Worm (Caenorhabditis elegans) whole organism, dauer: Measurements from ENCODE around the gene Y41D4B.15.

ENCODE experiments used
- unc-62 ChIP-seq: sonication (generic microtip); optimal IDR thresholded peaks from 2 replicates; lab custom pipeline; 2017; ENCODE audit warnings: missing biosample characterization, missing genetic modification reagents, missing genetic modification characterization

Y41D4B.15 gene

DNA sequence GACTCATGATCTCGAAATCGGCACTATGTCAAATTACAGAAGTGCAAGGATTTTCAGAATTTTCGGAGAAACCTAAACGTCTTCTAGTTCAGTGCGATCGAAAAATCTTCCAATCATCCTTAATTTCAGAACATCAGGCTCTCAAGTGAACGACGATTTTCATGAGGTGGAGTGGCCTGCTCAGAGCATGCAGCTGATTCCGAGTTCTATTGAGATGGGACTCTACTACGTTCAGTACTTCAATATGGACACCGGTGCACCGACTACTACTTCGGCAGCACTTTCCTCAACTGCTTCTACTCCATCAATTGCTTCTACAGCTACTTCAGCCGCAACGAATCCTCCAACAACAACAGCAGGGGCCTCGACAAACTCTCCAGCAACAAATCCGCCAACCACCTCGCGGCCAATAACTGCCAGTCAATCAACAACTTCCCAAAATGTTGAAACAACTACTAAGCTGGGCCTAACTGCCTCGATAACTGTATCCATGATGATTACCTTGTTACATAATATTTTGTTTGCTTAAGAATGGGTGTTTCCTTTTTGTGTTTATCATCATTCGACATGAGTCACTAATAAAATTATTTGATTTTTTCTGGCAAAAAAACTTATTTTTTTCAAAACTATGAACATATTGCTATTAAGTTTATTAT, at the start of gene Y41D4B.15:
Gene Y41D4B.15 (plus strand): TSS at position 606 of the 656 bp plus-strand sequence.
- no peak for TF ChIP-seq unc-62 (GFP tag; lab: Kevin White, UChicago)

DNA sequence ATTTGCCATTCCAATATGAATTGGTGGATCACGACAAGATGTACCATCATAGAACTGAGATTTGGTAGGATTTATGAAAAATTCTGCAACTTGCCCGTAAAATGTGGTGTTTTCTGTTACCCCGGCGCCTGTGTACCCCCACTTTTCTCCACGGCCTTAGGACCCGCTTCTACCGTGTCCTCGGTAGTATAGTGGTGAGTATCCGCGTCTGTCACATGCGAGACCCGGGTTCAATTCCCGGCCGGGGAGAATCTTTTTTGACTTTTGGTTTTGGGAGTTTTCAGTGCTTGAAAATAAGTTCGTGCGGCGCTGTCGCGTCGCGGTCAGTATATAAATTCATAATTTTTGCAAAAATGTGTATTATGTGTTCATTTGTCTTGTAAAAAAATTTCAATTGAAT, 49.5 kb upstream of the Y41D4B.15 start:
- TF ChIP-seq unc-62 (GFP tag; lab: Kevin White, UChicago), result no peak

DNA sequence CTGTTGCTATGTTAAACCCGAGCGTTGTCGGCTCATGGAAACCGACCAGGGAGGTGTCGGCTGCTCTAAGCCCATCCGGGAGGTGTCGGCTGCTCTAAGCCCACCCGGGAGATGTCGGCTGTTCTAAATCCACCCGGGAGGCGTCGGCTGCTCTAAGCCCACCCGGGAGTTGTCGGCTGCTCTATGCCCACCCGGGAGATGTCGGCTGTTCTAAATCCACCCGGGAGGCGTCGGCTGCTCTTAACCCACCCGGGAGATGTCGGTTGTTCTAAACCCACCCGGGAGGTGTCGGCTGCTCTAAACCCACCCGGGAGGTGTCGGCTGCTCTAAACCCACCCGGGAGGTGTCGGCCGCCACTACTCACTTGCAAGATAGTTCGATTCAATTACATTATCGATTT, 48.0 kb upstream of the Y41D4B.15 start:
- TF ChIP-seq unc-62 (GFP tag; lab: Kevin White, UChicago), result no peak

DNA sequence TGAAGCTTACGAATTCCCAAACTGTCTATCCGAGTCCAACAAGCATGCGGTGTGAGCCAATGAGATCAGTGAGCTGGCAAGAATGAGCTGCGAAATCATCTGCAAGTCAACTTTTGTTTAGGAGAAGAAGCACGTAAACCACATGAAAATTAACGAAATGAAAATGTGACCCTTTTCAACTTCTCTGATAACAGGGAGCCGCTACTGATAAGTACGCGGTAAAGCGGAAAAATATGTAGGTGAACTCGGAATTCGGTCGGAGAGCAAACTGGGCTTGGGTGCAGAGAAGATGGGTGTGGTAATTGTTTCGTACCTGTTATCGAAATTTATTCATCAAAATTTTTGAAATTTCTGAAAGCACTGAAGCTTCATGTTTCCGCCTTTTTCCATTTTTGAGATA, 47.4 kb upstream of the Y41D4B.15 start, which contains the start of gene clec-172:
Gene clec-172 (minus strand): TSS at position 101 of the 400 bp plus-strand sequence.
- TF ChIP-seq unc-62 (GFP tag; lab: Kevin White, UChicago), result no peak

DNA sequence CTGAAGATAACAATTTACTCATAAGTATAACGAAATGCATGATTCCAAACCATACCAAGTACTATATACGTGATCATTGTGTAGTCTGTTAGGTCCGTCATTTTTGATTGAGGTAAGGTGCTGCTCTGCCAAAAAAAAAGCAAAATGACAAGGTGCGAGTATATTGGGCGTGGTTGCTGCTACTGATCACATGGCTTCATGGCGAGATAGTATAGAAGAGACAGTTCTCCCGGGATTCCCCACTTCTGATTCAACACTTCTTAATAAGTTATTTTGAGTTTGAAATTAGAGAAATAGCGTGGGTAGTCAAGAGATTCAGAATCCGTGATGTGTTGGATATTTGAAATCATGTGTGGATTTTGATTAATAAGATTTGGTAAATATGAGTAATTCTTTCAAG, 42.7 kb upstream of the Y41D4B.15 start, which contains the start of gene K03H6.4:
Gene K03H6.4 (minus strand): TSS at position 101 of the 400 bp plus-strand sequence.
- no peak for TF ChIP-seq unc-62 (GFP tag; lab: Kevin White, UChicago)

DNA sequence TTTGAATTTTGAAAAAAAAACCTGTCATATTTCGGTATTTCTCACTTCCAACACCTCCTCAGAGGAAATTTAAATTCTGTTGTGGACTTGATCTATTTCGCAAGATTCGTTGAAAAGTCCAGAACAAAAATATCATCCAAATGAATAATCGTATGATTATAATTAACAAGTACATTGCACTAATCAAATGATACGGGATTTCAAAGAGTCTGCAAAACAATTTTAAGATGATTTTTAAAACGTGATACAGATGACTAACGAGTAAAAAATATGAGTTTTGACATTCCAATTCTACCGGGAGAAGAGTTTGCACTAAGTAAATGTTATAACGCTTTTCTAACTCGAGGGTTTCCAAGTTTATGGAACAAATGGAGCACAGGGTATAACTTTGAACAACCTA, 41.5 kb upstream of the Y41D4B.15 start:
- TF ChIP-seq unc-62 (GFP tag; lab: Kevin White, UChicago), result no peak

DNA sequence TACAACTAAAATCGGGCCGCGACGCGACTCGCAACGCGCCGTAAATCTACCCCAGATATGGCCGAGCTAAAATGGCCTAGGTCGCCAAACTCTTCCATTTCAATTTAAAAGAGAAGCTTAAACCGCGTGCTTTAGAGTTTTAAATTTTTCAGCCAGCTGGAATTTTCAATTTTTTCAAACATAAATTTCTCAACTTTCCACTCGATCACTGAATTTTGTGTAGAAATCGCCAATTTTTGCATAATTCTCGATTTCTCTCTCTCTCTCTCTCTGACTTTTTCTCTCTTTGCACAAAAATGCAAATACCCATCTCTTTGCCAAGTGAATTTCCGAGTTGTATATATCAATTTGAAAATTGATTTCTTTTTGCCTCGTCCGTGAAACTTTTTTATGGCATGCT, 40.5 kb upstream of the Y41D4B.15 start, which contains the start of gene K03H6.1:
Gene K03H6.1 (plus strand): TSS at position 301 of the 400 bp plus-strand sequence.
- TF ChIP-seq unc-62 (GFP tag; lab: Kevin White, UChicago), result no peak

DNA sequence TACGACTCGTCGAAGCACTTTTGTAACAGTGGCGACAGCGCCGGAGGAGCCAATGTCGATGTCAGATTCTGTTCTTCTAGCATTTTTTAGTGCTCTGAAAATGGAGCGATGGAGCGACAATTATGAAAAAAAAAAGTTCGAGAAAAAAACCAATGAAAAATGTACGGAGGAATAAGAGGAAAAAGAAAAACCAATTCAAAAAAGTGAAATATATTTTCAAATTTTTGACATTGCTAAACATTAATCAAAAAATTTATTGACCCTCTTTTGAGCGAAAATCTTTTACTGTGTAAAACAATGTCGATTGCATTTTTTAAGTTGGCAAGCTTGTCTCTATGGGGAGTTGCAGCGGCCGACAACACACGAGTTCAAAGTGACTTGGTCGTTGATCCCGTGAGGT, 27.6 kb upstream of the Y41D4B.15 start, which contains the start of gene K03H6.5:
Gene K03H6.5 (minus strand): TSS at position 101 of the 400 bp plus-strand sequence.
- TF ChIP-seq unc-62 (GFP tag; lab: Kevin White, UChicago), result no peak

DNA sequence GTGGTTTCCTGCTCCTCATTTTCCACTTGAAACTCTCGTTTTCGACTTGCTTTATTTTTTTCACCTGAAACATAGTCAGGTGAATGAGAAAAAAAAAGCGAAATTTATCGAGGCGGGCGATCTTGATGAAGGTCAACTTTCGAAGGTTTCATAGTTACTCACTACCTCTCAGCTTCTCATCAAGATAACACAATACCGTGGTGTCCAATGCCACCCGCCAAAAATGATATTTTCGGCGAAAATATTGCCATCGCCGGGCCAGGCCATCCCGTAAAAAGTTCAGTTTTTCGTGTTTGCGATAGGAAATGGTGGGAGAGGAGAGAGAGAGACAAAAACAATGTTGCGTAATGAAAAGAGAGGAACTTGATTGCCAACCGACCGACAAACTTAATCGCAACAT, 16.8 kb upstream of the Y41D4B.15 start:
- no peak for TF ChIP-seq unc-62 (GFP tag; lab: Kevin White, UChicago)

DNA sequence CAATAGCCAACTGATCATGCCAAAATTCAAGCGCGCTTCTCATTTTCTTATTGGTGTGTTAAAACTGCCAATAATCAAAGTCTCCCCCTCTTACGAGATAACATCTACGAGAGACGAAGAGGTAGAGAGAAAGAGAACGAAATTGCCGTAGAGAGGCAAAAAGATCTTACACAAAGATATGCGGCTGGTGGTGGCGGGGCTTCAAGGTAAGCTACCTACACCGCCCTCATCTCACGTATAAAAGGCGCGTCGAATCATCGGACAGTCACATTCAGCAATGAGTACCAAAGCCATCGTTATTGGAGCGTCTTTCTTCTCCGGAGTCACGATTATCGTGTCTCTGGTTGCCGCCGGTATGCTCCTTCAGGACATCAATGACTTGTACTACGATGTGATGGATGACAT, 15.4 kb upstream of the Y41D4B.15 start, which contains the start of gene col-107:
Gene col-107 (plus strand): TSS at position 265 of the 405 bp plus-strand sequence.
- TF ChIP-seq unc-62 (GFP tag; lab: Kevin White, UChicago), result no peak

DNA sequence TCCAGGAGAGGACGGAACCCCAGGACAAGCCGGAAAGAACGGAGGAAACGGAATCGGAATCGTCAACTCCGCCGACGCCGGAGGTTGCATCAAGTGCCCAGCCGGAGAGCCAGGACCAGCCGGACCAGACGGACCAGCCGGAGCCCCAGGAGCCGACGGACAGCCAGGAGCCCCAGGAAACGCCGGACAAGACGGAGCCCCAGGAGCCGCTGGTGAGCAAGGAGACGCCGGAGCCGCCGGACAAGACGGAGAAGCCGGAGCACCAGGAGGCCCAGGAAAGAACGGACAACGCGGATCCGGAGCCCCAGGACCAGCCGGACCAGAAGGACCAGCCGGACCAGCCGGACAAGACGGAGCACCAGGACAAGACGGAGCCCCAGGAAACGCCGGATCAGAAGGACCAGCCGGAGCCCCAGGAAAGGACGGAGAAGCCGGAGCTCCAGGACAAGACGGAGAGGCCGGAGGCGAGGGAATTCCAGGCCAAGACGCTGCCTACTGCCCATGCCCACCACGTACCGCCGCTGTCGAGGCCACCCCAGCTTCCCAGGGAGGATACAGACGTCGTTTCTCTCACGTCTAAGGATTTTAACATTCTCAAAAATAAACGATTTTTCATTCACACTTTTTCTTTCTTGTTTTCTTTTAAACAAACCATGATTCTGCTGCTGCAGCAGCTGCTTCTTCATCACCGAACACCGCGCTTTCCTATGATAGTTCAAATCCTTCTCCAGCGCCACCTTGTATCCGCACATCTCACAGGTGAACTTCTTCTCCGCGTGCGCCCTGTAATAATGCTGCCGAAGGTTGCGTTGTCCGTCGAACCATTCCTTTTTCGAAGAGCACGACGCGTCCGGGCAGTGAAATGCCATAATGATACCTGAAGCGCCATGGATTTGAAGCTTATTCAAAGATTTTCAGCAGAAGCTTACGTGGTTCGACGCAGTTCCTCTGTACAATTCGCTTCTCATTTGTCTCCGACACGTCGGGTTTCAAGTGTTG, 14.5 kb upstream of the Y41D4B.15 start:
- TF ChIP-seq unc-62 (GFP tag; lab: Kevin White, UChicago), result no peak

DNA sequence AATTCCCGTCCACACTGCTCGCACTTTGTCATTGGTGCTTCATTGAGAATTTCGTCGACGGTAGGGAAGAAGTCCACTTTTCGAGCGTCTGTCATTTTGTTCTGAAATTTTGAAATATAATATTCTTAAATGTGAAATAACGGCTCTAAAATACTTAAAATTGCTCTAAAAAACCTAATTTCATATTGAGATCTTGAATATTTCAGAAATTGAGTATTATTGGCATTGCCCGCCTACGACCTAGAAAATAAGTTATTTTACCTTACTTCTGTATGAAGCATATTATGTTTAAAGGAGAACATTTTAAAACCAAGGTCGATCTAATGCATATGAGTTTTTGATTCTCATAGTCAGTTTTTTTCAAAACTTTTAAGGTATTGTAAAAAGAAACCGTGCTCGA, 13.8 kb upstream of the Y41D4B.15 start, which contains the start of gene C34H4.5:
Gene C34H4.5 (minus strand): TSS at position 101 of the 400 bp plus-strand sequence.
- no peak for TF ChIP-seq unc-62 (GFP tag; lab: Kevin White, UChicago)

DNA sequence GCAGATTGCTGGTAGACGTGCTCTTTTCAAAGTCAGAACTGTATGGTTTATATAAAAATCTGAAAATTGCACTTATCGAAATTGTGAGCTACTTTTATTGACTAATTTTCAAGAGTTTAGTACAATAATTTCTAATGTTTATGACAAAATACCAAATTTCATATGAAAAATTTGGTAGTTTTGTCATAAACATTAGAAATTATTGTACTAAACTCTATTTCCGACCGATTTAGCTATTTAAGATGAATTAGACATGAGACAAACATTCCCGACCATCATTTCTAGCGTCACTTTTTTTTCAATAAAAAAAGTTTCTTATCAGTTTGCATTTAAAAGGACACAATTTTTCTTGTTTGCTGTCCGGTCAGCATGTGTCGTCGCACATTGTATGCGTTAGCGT, 13.3 kb upstream of the Y41D4B.15 start, which contains the start of gene tag-244:
Gene tag-244 (plus strand): TSS at position 301 of the 400 bp plus-strand sequence.
- TF ChIP-seq unc-62 (GFP tag; lab: Kevin White, UChicago), result no peak

DNA sequence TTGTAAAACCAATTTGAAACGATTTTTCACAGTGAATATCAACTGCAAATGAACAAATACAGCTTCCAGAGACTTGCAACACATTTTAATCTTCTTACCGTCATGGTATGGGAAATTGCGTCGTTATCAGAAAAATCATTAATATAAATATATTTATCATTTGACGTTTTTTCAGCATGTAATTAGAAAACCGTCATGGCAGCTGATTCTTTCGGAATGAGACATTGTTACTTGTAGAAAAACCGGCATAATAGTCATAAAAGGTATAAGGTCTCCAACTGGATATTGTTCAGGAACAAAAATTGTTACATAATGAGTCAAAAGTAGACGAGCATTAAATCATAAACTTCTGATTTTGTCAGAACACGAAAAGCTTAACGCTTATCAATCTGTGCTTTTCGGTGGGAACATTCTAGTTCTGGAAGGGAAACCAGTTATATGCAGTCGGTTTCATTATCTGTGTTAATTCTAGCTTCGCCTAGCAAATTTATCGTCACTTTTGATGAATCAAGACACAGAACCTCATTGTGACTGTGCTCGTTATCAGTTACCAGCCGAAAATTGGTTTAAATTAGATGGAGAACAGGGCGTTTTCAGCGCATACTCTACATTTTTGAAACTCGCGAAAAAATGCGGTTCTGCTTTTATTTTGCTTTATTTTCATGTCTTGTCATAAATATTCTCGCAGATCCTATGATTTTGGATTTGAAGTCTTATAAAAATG, 10.5 kb upstream of the Y41D4B.15 start, which contains the start of gene C34H4.2:
Gene C34H4.2 (plus strand): TSS at position 558 of the 724 bp plus-strand sequence.
- TF ChIP-seq unc-62 (GFP tag; lab: Kevin White, UChicago), result no peak
